Fruit fly (Drosophila melanogaster) whole organism, embryonic: ENCODE results near the gene CG43999.

Experiments
- Abd-B ChIP-seq: fragments of 200-800 bp; sonication (Bioruptor generic); optimal IDR thresholded peaks from 2 replicates; lab custom pipeline; 2018; ENCODE audit warnings: missing biosample characterization, mild to moderate bottlenecking, missing genetic modification characterization, moderate library complexity
- Atf6 ChIP-seq: fragments of 200-800 bp; sonication (Bioruptor generic); IDR thresholded peaks from 2 replicates; pipeline ENCODE4 v1.3.6; 2022; ENCODE audit warnings: missing biosample characterization, missing genetic modification characterization
- Bdp1 ChIP-seq: fragments of 200-800 bp; sonication (Bioruptor generic); optimal IDR thresholded peaks from 3 replicates; lab custom pipeline; 2016; ENCODE audit warnings: missing biosample characterization, missing genetic modification characterization
- Blimp-1 ChIP-seq: fragments of 200-800 bp; sonication (Bioruptor generic); optimal IDR thresholded peaks from 3 replicates; lab custom pipeline; 2018; ENCODE audit warnings: missing biosample characterization, missing genetic modification characterization, mild to moderate bottlenecking, moderate library complexity, missing genetic modification reagents
- CG10321 ChIP-seq: fragments of 200-800 bp; sonication (Bioruptor generic); IDR thresholded peaks from 2 replicates; pipeline ENCODE4 v1.3.6; 2022; ENCODE audit warnings: missing biosample characterization, missing genetic modification characterization
- CG10654 ChIP-seq: fragments of 200-800 bp; sonication (Bioruptor generic); optimal IDR thresholded peaks from 2 replicates; lab custom pipeline; 2016; ENCODE audit warnings: missing biosample characterization, missing genetic modification characterization
- CG12104 ChIP-seq: fragments of 200-800 bp; sonication (Bioruptor generic); optimal IDR thresholded peaks from 3 replicates; lab custom pipeline; 2016; ENCODE audit warnings: missing biosample characterization, missing genetic modification characterization
- CG1233 ChIP-seq: fragments of 200-800 bp; sonication (Bioruptor generic); optimal IDR thresholded peaks from 4 replicates; lab custom pipeline; 2018; ENCODE audit warnings: missing biosample characterization, mild to moderate bottlenecking, missing genetic modification characterization
- CG17328 ChIP-seq: fragments of 200-800 bp; sonication (Bioruptor generic); IDR thresholded peaks from 2 replicates; pipeline ENCODE4 v1.3.6; 2022; ENCODE audit warnings: missing biosample characterization, missing genetic modification characterization
- CG17361 ChIP-seq: fragments of 200-800 bp; sonication (Bioruptor generic); IDR thresholded peaks from 3 replicates; pipeline ENCODE4 v1.3.6; 2022; ENCODE audit warnings: missing biosample characterization, missing genetic modification characterization
- CG17802 ChIP-seq: fragments of 200-800 bp; sonication (Bioruptor generic); optimal IDR thresholded peaks from 2 replicates; lab custom pipeline; 2018; ENCODE audit warnings: missing biosample characterization, mild to moderate bottlenecking, missing genetic modification characterization, moderate library complexity
- CG4404 ChIP-seq: fragments of 200-800 bp; sonication (Bioruptor generic); IDR thresholded peaks from 2 replicates; pipeline ENCODE4 v1.3.6; 2022; ENCODE audit warnings: missing biosample characterization, missing genetic modification characterization
- CG6654 ChIP-seq: fragments of 200-800 bp; sonication (Bioruptor generic); optimal IDR thresholded peaks from 2 replicates; lab custom pipeline; 2017; ENCODE audit warnings: missing biosample characterization, mild to moderate bottlenecking, missing genetic modification characterization
- CG6689 ChIP-seq: fragments of 200-800 bp; sonication (Bioruptor generic); IDR thresholded peaks from 2 replicates; pipeline ENCODE4 v1.3.6; 2022; ENCODE audit warnings: missing biosample characterization, missing genetic modification characterization
- CG6765 ChIP-seq: fragments of 200-800 bp; sonication (Bioruptor generic); optimal IDR thresholded peaks from 3 replicates; lab custom pipeline; 2017; ENCODE audit warnings: missing biosample characterization, mild to moderate bottlenecking, missing genetic modification characterization
- CG6813 ChIP-seq: fragments of 200-800 bp; sonication (Bioruptor generic); optimal IDR thresholded peaks from 2 replicates; lab custom pipeline; 2017; ENCODE audit warnings: missing biosample characterization, missing genetic modification characterization, mild to moderate bottlenecking, moderate library complexity, missing genetic modification reagents
- CG7372 ChIP-seq: fragments of 200-800 bp; sonication (Bioruptor generic); IDR thresholded peaks from 2 replicates; pipeline ENCODE4 v1.3.6; 2022; ENCODE audit warnings: missing biosample characterization, missing genetic modification characterization
- CG7745 ChIP-seq: fragments of 200-800 bp; sonication (Bioruptor generic); optimal IDR thresholded peaks from 2 replicates; lab custom pipeline; 2018; ENCODE audit warnings: missing biosample characterization, mild to moderate bottlenecking, missing genetic modification characterization, moderate library complexity
- CG7987 ChIP-seq: fragments of 200-800 bp; sonication (Bioruptor generic); optimal IDR thresholded peaks from 2 replicates; lab custom pipeline; 2018; ENCODE audit warnings: missing biosample characterization, mild to moderate bottlenecking, missing genetic modification characterization, moderate library complexity
- CG8281 ChIP-seq: fragments of 200-800 bp; sonication (Bioruptor generic); optimal IDR thresholded peaks from 2 replicates; lab custom pipeline; 2018; ENCODE audit warnings: missing biosample characterization, mild to moderate bottlenecking, missing genetic modification characterization, moderate library complexity
- CG8290 ChIP-seq, 3 experiments: fragments of 200-800 bp; sonication (Bioruptor generic); optimal IDR thresholded peaks; 2 replicates each; lab custom pipeline; 2016 to 2019; ENCODE audit warnings: missing biosample characterization in 3 of 3, missing genetic modification characterization in 3 of 3, mild to moderate bottlenecking in 2 of 3, moderate library complexity in 1 of 3
- Deaf1 ChIP-seq: fragments of 200-800 bp; optimal IDR thresholded peaks from 3 replicates; lab custom pipeline; 2019; ENCODE audit warnings: missing biosample characterization, mild to moderate bottlenecking, missing genetic modification characterization, moderate library complexity
- E2f1 ChIP-seq: fragments of 200-800 bp; sonication (Bioruptor generic); IDR thresholded peaks from 2 replicates; pipeline ENCODE4 v1.3.6; 2022; ENCODE audit warnings: missing biosample characterization, missing genetic modification characterization
- Gug ChIP-seq: fragments of 200-800 bp; sonication (Bioruptor generic); IDR thresholded peaks from 4 replicates; pipeline ENCODE4 v1.3.6; 2022; ENCODE audit warnings: missing biosample characterization, missing genetic modification characterization
- Lhr ChIP-seq: fragments of 200-800 bp; sonication (Bioruptor generic); optimal IDR thresholded peaks from 3 replicates; lab custom pipeline; 2017; ENCODE audit warnings: mild to moderate bottlenecking, missing biosample characterization, missing genetic modification reagents, missing genetic modification characterization
- MTF-1 ChIP-seq: fragments of 200-800 bp; sonication (Bioruptor generic); optimal IDR thresholded peaks from 2 replicates; lab custom pipeline; 2018; ENCODE audit warnings: missing biosample characterization, mild to moderate bottlenecking, missing genetic modification characterization, borderline replicate concordance
- NC2β ChIP-seq: fragments of 200-800 bp; sonication (Bioruptor generic); optimal IDR thresholded peaks from 2 replicates; lab custom pipeline; 2016; ENCODE audit warnings: missing biosample characterization, missing genetic modification characterization
- Sin3A ChIP-seq: fragments of >200 bp; optimal IDR thresholded peaks from 2 replicates; lab custom pipeline; 2018
- Sry-β ChIP-seq: fragments of 200-800 bp; sonication (Bioruptor generic); optimal IDR thresholded peaks from 2 replicates; lab custom pipeline; 2018; ENCODE audit warnings: missing biosample characterization, mild to moderate bottlenecking, missing genetic modification characterization, moderate library complexity
- YL-1 ChIP-seq: fragments of 200-800 bp; sonication (Bioruptor generic); optimal IDR thresholded peaks from 3 replicates; lab custom pipeline; 2017; ENCODE audit warnings: missing biosample characterization, mild to moderate bottlenecking, missing genetic modification characterization
- amos ChIP-seq: fragments of 200-800 bp; sonication (Bioruptor generic); IDR thresholded peaks from 2 replicates; pipeline ENCODE4 v1.3.6; 2022; ENCODE audit warnings: missing biosample characterization, missing genetic modification characterization; ENCODE audit not compliant: partially characterized antibody
- chm ChIP-seq: fragments of 200-800 bp; sonication (Bioruptor generic); IDR thresholded peaks from 2 replicates; pipeline ENCODE4 v1.3.6; 2022; ENCODE audit warnings: missing biosample characterization, missing genetic modification characterization
- ci ChIP-seq: fragments of 200-800 bp; sonication (Bioruptor generic); IDR thresholded peaks from 3 replicates; pipeline ENCODE4 v1.3.6; 2022; ENCODE audit warnings: missing biosample characterization, missing genetic modification characterization
- crp ChIP-seq, 2 experiments: fragments of 200-800 bp; sonication (Bioruptor generic); optimal IDR thresholded peaks; 2 replicates in 1 of 2; 3 replicates in 1 of 2; lab custom pipeline; 2017; ENCODE audit warnings: missing biosample characterization in 2 of 2, missing genetic modification characterization in 2 of 2, mild to moderate bottlenecking in 1 of 2, moderate library complexity in 1 of 2
- disco-r ChIP-seq: fragments of 200-800 bp; sonication (Bioruptor generic); optimal IDR thresholded peaks from 2 replicates; lab custom pipeline; 2016; ENCODE audit warnings: missing biosample characterization, missing genetic modification characterization
- emc ChIP-seq: fragments of 200-800 bp; sonication (Bioruptor generic); optimal IDR thresholded peaks from 2 replicates; lab custom pipeline; 2016; ENCODE audit warnings: missing biosample characterization, missing genetic modification characterization
- ewg ChIP-seq: fragments of 200-800 bp; sonication (Bioruptor generic); optimal IDR thresholded peaks from 3 replicates; lab custom pipeline; 2017; ENCODE audit warnings: mild to moderate bottlenecking, missing biosample characterization, missing genetic modification reagents, missing genetic modification characterization
- eyg ChIP-seq: fragments of 200-800 bp; sonication (Bioruptor generic); optimal IDR thresholded peaks from 3 replicates; lab custom pipeline; 2016; ENCODE audit warnings: missing biosample characterization, missing genetic modification characterization
- fd3F ChIP-seq: fragments of 200-800 bp; sonication (Bioruptor generic); optimal IDR thresholded peaks from 2 replicates; lab custom pipeline; 2018; ENCODE audit warnings: missing biosample characterization, mild to moderate bottlenecking, missing genetic modification characterization, moderate library complexity
- fu2 ChIP-seq: fragments of 200-800 bp; sonication (Bioruptor generic); optimal IDR thresholded peaks from 2 replicates; lab custom pipeline; 2016; ENCODE audit warnings: missing biosample characterization, missing genetic modification characterization
- hkb ChIP-seq, 2 experiments: fragments of 200-800 bp in 1 of 2; fragments of >200 bp in 1 of 2; sonication (Bioruptor generic) in 1 of 2; IDR thresholded peaks in 1 of 2; optimal IDR thresholded peaks in 1 of 2; 2 replicates each; pipeline versions ENCODE4 v1.3.6 to Lab custom; 2017 to 2022; ENCODE audit warnings: missing biosample characterization in 1 of 2, missing genetic modification characterization in 1 of 2
- kni ChIP-seq: fragments of 200-800 bp; sonication (Bioruptor generic); optimal IDR thresholded peaks from 3 replicates; lab custom pipeline; 2017; ENCODE audit warnings: mild to moderate bottlenecking, missing biosample characterization, missing genetic modification reagents, missing genetic modification characterization
- pb ChIP-seq: fragments of 200-800 bp; sonication (Bioruptor generic); optimal IDR thresholded peaks from 3 replicates; lab custom pipeline; 2016; ENCODE audit warnings: missing biosample characterization, missing genetic modification characterization
- pfk ChIP-seq: fragments of 200-800 bp; sonication (Bioruptor generic); optimal IDR thresholded peaks from 2 replicates; lab custom pipeline; 2018; ENCODE audit warnings: missing biosample characterization, mild to moderate bottlenecking, missing genetic modification characterization, moderate library complexity
- ranshi ChIP-seq: fragments of 200-800 bp; sonication (Bioruptor generic); IDR thresholded peaks from 2 replicates; pipeline ENCODE4 v1.3.6; 2022; ENCODE audit warnings: missing biosample characterization, missing genetic modification characterization
- sr ChIP-seq: fragments of 200-800 bp; sonication (Bioruptor generic); IDR thresholded peaks from 3 replicates; pipeline ENCODE4 v1.3.6; 2022; ENCODE audit warnings: missing biosample characterization, missing genetic modification characterization
- ssp ChIP-seq: fragments of 200-800 bp; sonication (Bioruptor generic); IDR thresholded peaks from 2 replicates; pipeline ENCODE4 v1.3.6; 2022; ENCODE audit warnings: missing biosample characterization, missing genetic modification characterization
- vnd ChIP-seq: fragments of 200-800 bp; sonication (Bioruptor generic); IDR thresholded peaks from 3 replicates; pipeline ENCODE4 v1.3.6; 2022; ENCODE audit warnings: missing biosample characterization, missing genetic modification characterization; ENCODE audit not compliant: partially characterized antibody
- zen2 ChIP-seq: fragments of 200-800 bp; sonication (Bioruptor generic); IDR thresholded peaks from 3 replicates; pipeline ENCODE4 v1.3.6; 2022; ENCODE audit warnings: missing biosample characterization, missing genetic modification characterization; ENCODE audit not compliant: partially characterized antibody

Gene CG43999

dm6 chr3R:23962781-23963222 lies 34.0 kb upstream of the CG43999 start, which contains the start of gene CG31140 (continued):
- TF ChIP-seq CG8281 (tag; lab: Kevin White, UChicago) (no peak), CG12104 (GFP tag; lab: Kevin White, UChicago) (no peak), zen2 (0 out of 3 replicates have a peak, but pooled peaks have one; percentile 44), CG6689 (GFP tag; lab: Robert Waterston, UW) (no peak), Lhr (GFP tag; lab: Kevin White, UChicago) (peak; percentile 7), CG17361 (GFP tag; lab: Robert Waterston, UW) (no peak), CG8290 (GFP tag; optimal IDR thresholded peaks at IDR 0.05; lab: Kevin White, UChicago) (peak; percentile 36), CG8290 (tag; optimal IDR thresholded peaks at IDR 0.05; lab: Kevin White, UChicago) (peak; percentile 50 to 64), Blimp-1 (GFP tag; lab: Kevin White, UChicago) (no peak), CG4404 (GFP tag; lab: Robert Waterston, UW) (no peak), pfk (GFP tag; lab: Kevin White, UChicago) (no peak), emc (GFP tag; lab: Kevin White, UChicago) (no peak), CG7987 (no peak), CG7745 (tag; lab: Kevin White, UChicago) (no peak), vnd (no peak), CG17802 (tag; lab: Kevin White, UChicago) (no peak), ssp (GFP tag; lab: Robert Waterston, UW) (no peak), ewg (peak; percentile 89), NC2β (GFP tag; lab: Kevin White, UChicago) (no peak), chm (GFP tag; lab: Robert Waterston, UW) (peak; percentile 61; the same call in 1 of the 2 replicates), CG6654 (GFP tag; lab: Kevin White, UChicago) (no peak), ranshi (GFP tag; lab: Robert Waterston, UW) (peak; percentile 19; the same call in 1 of the 2 replicates), Abd-B (GFP tag; lab: Kevin White, UChicago) (no peak), ci (no peak), kni (GFP tag; lab: Kevin White, UChicago) (no peak), Gug (GFP tag; lab: Robert Waterston, UW) (no peak), CG6765 (GFP tag; lab: Kevin White, UChicago) (no peak), CG10321 (GFP tag; lab: Robert Waterston, UW) (peak; percentile 70), Sin3A (lab: Kevin White, UChicago) (no peak), disco-r (GFP tag; lab: Kevin White, UChicago) (no peak), CG7372 (no peak), sr (GFP tag; lab: Robert Waterston, UW) (peak; percentile 38; the same call in 1 of the 3 replicates), CG10654 (GFP tag; lab: Kevin White, UChicago) (no peak), E2f1 (GFP tag; lab: Robert Waterston, UW) (no peak), Deaf1 (tag; lab: Kevin White, UChicago) (peak; percentile 20), Bdp1 (GFP tag; lab: Kevin White, UChicago) (no peak), fd3F (GFP tag; lab: Kevin White, UChicago) (no peak), CG17328 (no peak), CG1233 (no peak), eyg (GFP tag; lab: Kevin White, UChicago) (no peak), pb (GFP tag; lab: Kevin White, UChicago) (peak; percentile 43), MTF-1 (GFP tag; lab: Kevin White, UChicago) (peak; percentile 1), fu2 (GFP tag; lab: Kevin White, UChicago) (no peak), Atf6 (GFP tag; lab: Robert Waterston, UW) (no peak), YL-1 (GFP tag; lab: Kevin White, UChicago) (peak; percentile 23), CG6813 (GFP tag; lab: Kevin White, UChicago) (peak; percentile 11), crp (GFP tag; optimal IDR thresholded peaks at IDR 0.05; lab: Kevin White, UChicago) (no peak), hkb (optimal IDR thresholded peaks at IDR 0.05; lab: Kevin White, UChicago) (no peak), hkb (GFP tag; IDR thresholded peaks at IDR 0.05; lab: Robert Waterston, UW) (0 out of 2 replicates have a peak, but pooled peaks have one; percentile 26), Sry-β (GFP tag; lab: Kevin White, UChicago) (no peak), amos (GFP tag; lab: Robert Waterston, UW) (no peak; the same call in 1 of the 2 replicates)
